Worm (Caenorhabditis elegans) whole organism, young adult: ENCODE measurements around the gene spp-14.

Experiments used
- B0019.2 ChIP-seq: fragments of 200-800 bp; sonication (Bioruptor generic); conservative IDR thresholded peaks from 2 replicates; pipeline ENCODE4 v1.3.6; 2022; ENCODE audit warnings: missing genetic modification reagents, missing genetic modification characterization, missing compliant biosample characterization
- B0261.1 ChIP-seq: sonication (generic microtip); optimal IDR thresholded peaks from 2 replicates; lab custom pipeline; 2016; ENCODE audit warnings: mild to moderate bottlenecking, missing genetic modification characterization, moderate library complexity, missing compliant biosample characterization
- F22D6.2 ChIP-seq: sonication (generic microtip); optimal IDR thresholded peaks from 2 replicates; lab custom pipeline; 2016; ENCODE audit warnings: mild to moderate bottlenecking, missing genetic modification characterization, missing compliant biosample characterization
- F23B12.7 ChIP-seq: sonication (generic microtip); optimal IDR thresholded peaks from 2 replicates; lab custom pipeline; 2017; ENCODE audit warnings: missing genetic modification characterization, mild to moderate bottlenecking, missing compliant biosample characterization, antibody characterized with exemption, moderate library complexity; ENCODE audit not compliant: insufficient read depth
- F37B4.10 ChIP-seq: fragments of 200-800 bp; sonication (Bioruptor generic); IDR thresholded peaks from 2 replicates; pipeline ENCODE4 v1.3.6; 2022; ENCODE audit warnings: missing genetic modification characterization, missing compliant biosample characterization
- F49E8.2 ChIP-seq: sonication (generic microtip); optimal IDR thresholded peaks from 3 replicates; lab custom pipeline; 2017; ENCODE audit warnings: missing genetic modification characterization, mild to moderate bottlenecking, missing compliant biosample characterization, antibody characterized with exemption, moderate library complexity; ENCODE audit not compliant: insufficient read depth
- F57C9.4 ChIP-seq: sonication (generic microtip); optimal IDR thresholded peaks from 2 replicates; lab custom pipeline; 2017; ENCODE audit warnings: mild to moderate bottlenecking, missing genetic modification characterization, missing compliant biosample characterization
- T07F8.4 ChIP-seq: sonication (generic microtip); optimal IDR thresholded peaks from 2 replicates; lab custom pipeline; 2016; ENCODE audit warnings: mild to moderate bottlenecking, missing genetic modification characterization, moderate library complexity, missing compliant biosample characterization
- Y95B8A.8 ChIP-seq: fragments of 200-800 bp; sonication (Bioruptor generic); IDR thresholded peaks from 2 replicates; pipeline ENCODE4 v1.3.6; 2022; ENCODE audit warnings: missing genetic modification reagents, missing genetic modification characterization, missing compliant biosample characterization
- ZK185.1 ChIP-seq: sonication (generic microtip); optimal IDR thresholded peaks from 2 replicates; lab custom pipeline; 2016; ENCODE audit warnings: mild to moderate bottlenecking, missing genetic modification characterization, missing compliant biosample characterization; ENCODE audit not compliant: poor library complexity, severe bottlenecking
- aptf-2 ChIP-seq: fragments of 200-800 bp; sonication (Bioruptor generic); conservative IDR thresholded peaks from 2 replicates; pipeline ENCODE4 v1.3.6; 2022; ENCODE audit warnings: missing genetic modification reagents, missing genetic modification characterization, missing compliant biosample characterization
- atf-7 ChIP-seq: sonication (generic microtip); optimal IDR thresholded peaks from 2 replicates; lab custom pipeline; 2017; ENCODE audit warnings: mild to moderate bottlenecking, missing genetic modification characterization, missing compliant biosample characterization
- athp-1 ChIP-seq: sonication (generic microtip); optimal IDR thresholded peaks from 2 replicates; lab custom pipeline; 2017; ENCODE audit warnings: mild to moderate bottlenecking, missing genetic modification characterization, missing compliant biosample characterization
- attf-6 ChIP-seq: fragments of 200-800 bp; sonication (Bioruptor generic); IDR thresholded peaks from 2 replicates; pipeline ENCODE4 v1.3.6; 2022; ENCODE audit warnings: missing genetic modification reagents, missing genetic modification characterization, missing compliant biosample characterization
- ccch-3 ChIP-seq: fragments of 200-800 bp; sonication (Bioruptor generic); optimal IDR thresholded peaks from 2 replicates; lab custom pipeline; 2018; ENCODE audit warnings: mild to moderate bottlenecking, missing genetic modification characterization, missing compliant biosample characterization
- ceh-79 ChIP-seq: sonication (generic microtip); optimal IDR thresholded peaks from 2 replicates; lab custom pipeline; 2017; ENCODE audit warnings: mild to moderate bottlenecking, missing genetic modification characterization, missing compliant biosample characterization
- dox-1 ChIP-seq: fragments of 200-800 bp; sonication (Bioruptor generic); IDR thresholded peaks from 2 replicates; pipeline ENCODE4 v1.3.6; 2022; ENCODE audit warnings: missing genetic modification reagents, missing genetic modification characterization, missing compliant biosample characterization
- egl-44 ChIP-seq: fragments of 200-800 bp; sonication (Bioruptor generic); IDR thresholded peaks from 2 replicates; pipeline ENCODE4 v1.3.6; 2022; ENCODE audit warnings: missing genetic modification reagents, missing genetic modification characterization, missing compliant biosample characterization
- ets-4 ChIP-seq: fragments of 200-800 bp; sonication (Bioruptor generic); optimal IDR thresholded peaks from 2 replicates; lab custom pipeline; 2018; ENCODE audit warnings: mild to moderate bottlenecking, missing genetic modification characterization, missing compliant biosample characterization
- gei-17 ChIP-seq: fragments of 200-800 bp; sonication (Bioruptor generic); optimal IDR thresholded peaks from 2 replicates; lab custom pipeline; 2018; ENCODE audit warnings: mild to moderate bottlenecking, missing genetic modification characterization, missing compliant biosample characterization
- him-1 ChIP-seq: sonication (generic microtip); optimal IDR thresholded peaks from 2 replicates; lab custom pipeline; 2016; ENCODE audit warnings: missing genotype, missing genetic modification reagents, missing genetic modification characterization, missing compliant biosample characterization
- hlh-12 ChIP-seq: sonication (generic microtip); optimal IDR thresholded peaks from 2 replicates; lab custom pipeline; 2016; ENCODE audit warnings: missing genetic modification characterization, missing compliant biosample characterization
- hlh-26 ChIP-seq: fragments of 200-800 bp; sonication (Bioruptor generic); conservative IDR thresholded peaks from 2 replicates; pipeline ENCODE4 v1.3.6; 2022; ENCODE audit warnings: missing genetic modification reagents, missing genetic modification characterization, missing compliant biosample characterization
- hsf-1 ChIP-seq: fragments of 200-800 bp; sonication (Bioruptor generic); IDR thresholded peaks from 2 replicates; pipeline ENCODE4 v1.3.6; 2022; ENCODE audit warnings: missing genetic modification reagents, missing genetic modification characterization, missing compliant biosample characterization
- let-526 ChIP-seq: fragments of 200-800 bp; sonication (Bioruptor generic); IDR thresholded peaks from 2 replicates; pipeline ENCODE4 v1.3.6; 2022; ENCODE audit warnings: missing genetic modification reagents, missing genetic modification characterization, missing compliant biosample characterization
- lin-26 ChIP-seq: fragments of 200-800 bp; sonication (Bioruptor generic); IDR thresholded peaks from 2 replicates; pipeline ENCODE4 v1.3.6; 2022; ENCODE audit warnings: missing genetic modification reagents, missing genetic modification characterization, missing compliant biosample characterization
- lin-35 ChIP-seq, 3 experiments: fragments of 150-350 bp in 2 of 3; sonication (generic microtip) in 1 of 3; optimal IDR thresholded peaks; 2 replicates each; lab custom pipeline; 2014 to 2018; ENCODE audit warnings: missing biosample characterization in 3 of 3, missing genetic modification characterization in 3 of 3, missing genetic modification reagents in 3 of 3
- lsy-27 ChIP-seq: sonication (generic microtip); optimal IDR thresholded peaks from 2 replicates; lab custom pipeline; 2017; ENCODE audit warnings: missing genetic modification characterization, mild to moderate bottlenecking, missing compliant biosample characterization, antibody characterized with exemption, missing genotype, borderline replicate concordance; ENCODE audit not compliant: insufficient read depth
- madf-10 ChIP-seq: sonication (generic microtip); optimal IDR thresholded peaks from 2 replicates; lab custom pipeline; 2016; ENCODE audit warnings: mild to moderate bottlenecking, missing genetic modification characterization, missing compliant biosample characterization
- madf-3 ChIP-seq: fragments of 200-800 bp; sonication (Bioruptor generic); IDR thresholded peaks from 2 replicates; pipeline ENCODE4 v1.3.6; 2022; ENCODE audit warnings: missing genetic modification reagents, missing genetic modification characterization, missing compliant biosample characterization
- mel-28 ChIP-seq: sonication (generic microtip); optimal IDR thresholded peaks from 2 replicates; lab custom pipeline; 2016; ENCODE audit warnings: borderline replicate concordance, mild to moderate bottlenecking, missing genetic modification characterization, missing compliant biosample characterization
- mxl-1 ChIP-seq: sonication (generic microtip); optimal IDR thresholded peaks from 2 replicates; lab custom pipeline; 2016; ENCODE audit warnings: missing genetic modification characterization, missing compliant biosample characterization
- nfya-1 ChIP-seq: sonication (generic microtip); optimal IDR thresholded peaks from 2 replicates; lab custom pipeline; 2017; ENCODE audit warnings: antibody characterized with exemption, missing compliant biosample characterization, missing genetic modification characterization, borderline replicate concordance; ENCODE audit not compliant: insufficient read depth
- nfyb-1 ChIP-seq: fragments of 200-800 bp; sonication (Bioruptor generic); IDR thresholded peaks from 2 replicates; pipeline ENCODE4 v1.3.6; 2022; ENCODE audit warnings: missing genetic modification reagents, missing genetic modification characterization, missing compliant biosample characterization
- nhr-120 ChIP-seq: fragments of 200-800 bp; sonication (Bioruptor generic); IDR thresholded peaks from 2 replicates; pipeline ENCODE4 v1.3.6; 2022; ENCODE audit warnings: missing genetic modification characterization, missing compliant biosample characterization
- nhr-90 ChIP-seq: sonication (generic microtip); optimal IDR thresholded peaks from 2 replicates; lab custom pipeline; 2016; ENCODE audit warnings: missing genotype, mild to moderate bottlenecking, missing genetic modification characterization, missing compliant biosample characterization
- pbrm-1 ChIP-seq: fragments of 200-800 bp; sonication (Bioruptor generic); IDR thresholded peaks from 2 replicates; pipeline ENCODE4 v1.3.6; 2022; ENCODE audit warnings: missing genetic modification reagents, missing genetic modification characterization, missing compliant biosample characterization
- pha-4 ChIP-seq: fragments of 150-350 bp; sonication (generic microtip); optimal IDR thresholded peaks from 2 replicates; lab custom pipeline; 2014; ENCODE audit warnings: missing biosample characterization, missing genetic modification reagents, missing genetic modification characterization
- rec-8 ChIP-seq, 2 experiments: sonication (generic microtip); optimal IDR thresholded peaks; 2 replicates each; lab custom pipeline; 2016; ENCODE audit warnings: mild to moderate bottlenecking in 2 of 2, missing genetic modification characterization in 2 of 2, missing genetic modification reagents in 2 of 2, missing genotype in 2 of 2, missing biosample characterization in 1 of 2, missing compliant biosample characterization in 1 of 2, moderate library complexity in 1 of 2
- rpc-1 ChIP-seq, 2 experiments: fragments of 150-350 bp in 1 of 2; sonication (generic microtip) in 1 of 2; optimal IDR thresholded peaks; 2 replicates each; lab custom pipeline; 2014 to 2018; ENCODE audit warnings: missing biosample characterization in 1 of 2, missing genetic modification characterization in 1 of 2, missing genetic modification reagents in 1 of 2, missing genotype in 1 of 2
- snpc-3.4 ChIP-seq: sonication (generic microtip); optimal IDR thresholded peaks from 2 replicates; lab custom pipeline; 2017; ENCODE audit warnings: missing genetic modification characterization, mild to moderate bottlenecking, missing compliant biosample characterization, antibody characterized with exemption, moderate library complexity, missing genotype, missing genetic modification reagents
- tbp1 ChIP-seq: fragments of 200-800 bp; sonication (Bioruptor generic); optimal IDR thresholded peaks from 2 replicates; lab custom pipeline; 2018; ENCODE audit warnings: mild to moderate bottlenecking, missing genetic modification characterization, missing compliant biosample characterization
- unc-62 ChIP-seq: fragments of 150-350 bp; optimal IDR thresholded peaks from 2 replicates; lab custom pipeline; 2014; ENCODE audit warnings: missing biosample characterization, missing genetic modification reagents, missing genetic modification characterization
- ztf-18 ChIP-seq: sonication (generic microtip); optimal IDR thresholded peaks from 2 replicates; lab custom pipeline; 2016; ENCODE audit warnings: missing genotype, mild to moderate bottlenecking, missing genetic modification characterization, missing compliant biosample characterization
- ztf-26 ChIP-seq: sonication (generic microtip); optimal IDR thresholded peaks from 2 replicates; lab custom pipeline; 2017; ENCODE audit warnings: missing genetic modification characterization, missing compliant biosample characterization
- ztf-28 ChIP-seq: fragments of 200-800 bp; sonication (Bioruptor generic); IDR thresholded peaks from 2 replicates; pipeline ENCODE4 v1.3.6; 2022; ENCODE audit warnings: missing genetic modification reagents, missing genetic modification characterization, missing compliant biosample characterization

spp-14 gene

DNA sequence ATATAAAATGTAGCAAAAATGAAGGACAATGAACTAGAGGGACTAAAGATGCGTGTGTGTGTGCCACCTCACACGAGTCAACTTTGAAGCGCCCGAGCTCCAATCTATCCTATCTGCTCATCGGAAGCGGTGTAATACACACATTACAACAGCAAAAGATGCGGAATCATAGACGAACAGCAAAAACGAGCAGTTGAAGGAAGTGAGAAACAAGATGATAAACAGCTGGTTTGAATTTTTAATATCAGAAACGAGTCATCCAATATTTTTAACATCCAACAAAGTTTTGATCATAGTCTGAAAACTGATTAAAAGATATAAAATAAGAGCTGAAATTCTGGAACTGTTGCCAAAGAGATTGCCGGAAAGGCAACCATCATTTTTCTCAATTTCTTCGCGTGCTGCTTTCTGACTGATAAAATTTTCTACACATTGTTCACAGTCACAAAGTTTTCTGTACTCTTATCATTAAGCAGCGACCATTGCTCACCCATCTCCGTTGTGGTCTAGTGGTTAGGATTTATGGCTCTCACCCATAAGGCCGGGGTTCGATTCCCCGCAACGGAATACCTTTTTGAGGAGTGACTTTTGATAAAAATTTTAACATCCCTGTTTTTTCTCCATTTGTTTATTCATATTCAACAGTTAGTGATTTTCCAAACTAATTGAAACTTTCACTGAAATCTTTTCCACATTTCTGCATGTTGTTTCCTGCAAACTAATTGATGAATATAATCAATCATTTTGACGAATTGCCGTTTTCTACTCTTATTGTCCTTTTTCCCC is 45.0 kb upstream of the spp-14 start, which contains the start of gene stn-2 (continued):
- TF ChIP-seq hlh-12, result peak; percentile 65
- TF ChIP-seq him-1 (tag; lab: Kevin White, UChicago), result peak; percentile 91
- peak; percentile 69 for TF ChIP-seq pbrm-1 (GFP tag; lab: Robert Waterston, UW)
- TF ChIP-seq pha-4 (tag; lab: Kevin White, UChicago), result no peak
- no peak for TF ChIP-seq athp-1 (tag; lab: Kevin White, UChicago)
- TF ChIP-seq nfyb-1 (GFP tag; lab: Robert Waterston, UW), result peak; percentile 60; the same call in 1 of the 2 replicates
- peak; percentile 42 for TF ChIP-seq mxl-1 (tag; lab: Kevin White, UChicago)
- TF ChIP-seq lin-26, result peak; percentile 79
- TF ChIP-seq dox-1, result peak; percentile 61
- peak; percentile 65 for TF ChIP-seq madf-10 (tag; lab: Kevin White, UChicago)
- no peak for TF ChIP-seq let-526 (GFP tag; lab: Robert Waterston, UW)
- peak; percentile 56 for TF ChIP-seq snpc-3.4 (tag; lab: Kevin White, UChicago)
- no peak for TF ChIP-seq F22D6.2
- TF ChIP-seq rpc-1 (optimal IDR thresholded peaks at IDR 0.05; lab: Kevin White, UChicago), result peak; percentile 85
- TF ChIP-seq rpc-1 (tag; optimal IDR thresholded peaks at IDR 0.05; lab: Kevin White, UChicago), result peak; percentile 91
- TF ChIP-seq tbp1, result peak; percentile 87
- TF ChIP-seq B0261.1 (tag; lab: Kevin White, UChicago), result peak; percentile 73
- no peak for TF ChIP-seq F37B4.10 (GFP tag; lab: Robert Waterston, UW)
- TF ChIP-seq ets-4 (GFP tag; lab: Kevin White, UChicago), result no peak
- no peak for TF ChIP-seq ccch-3 (GFP tag; lab: Kevin White, UChicago)
- peak; percentile 54 for TF ChIP-seq F23B12.7 (tag; lab: Kevin White, UChicago)
- TF ChIP-seq atf-7 (tag; lab: Kevin White, UChicago), result no peak
- TF ChIP-seq nhr-120 (GFP tag; lab: Robert Waterston, UW), result no peak
- peak; percentile 60 for TF ChIP-seq ZK185.1 (tag; lab: Kevin White, UChicago)
- TF ChIP-seq lin-35 (GFP tag; optimal IDR thresholded peaks at IDR 0.05; lab: Kevin White, UChicago), result no peak
- 0 out of 2 replicates have a peak, but pooled peaks have one; percentile 42 for TF ChIP-seq madf-3
- no peak for TF ChIP-seq nfya-1 (tag; lab: Kevin White, UChicago)
- no peak for TF ChIP-seq attf-6 (GFP tag; lab: Robert Waterston, UW)
- TF ChIP-seq ztf-28, result no peak
- no peak for TF ChIP-seq hlh-26 (GFP tag; lab: Robert Waterston, UW)
- TF ChIP-seq F49E8.2 (tag; lab: Kevin White, UChicago), result peak; percentile 6
- TF ChIP-seq B0019.2 (GFP tag; lab: Robert Waterston, UW), result no peak
- no peak for TF ChIP-seq lsy-27 (tag; lab: Kevin White, UChicago)
- TF ChIP-seq Y95B8A.8 (GFP tag; lab: Robert Waterston, UW), result 0 out of 2 replicates have a peak, but pooled peaks have one; percentile 55
- TF ChIP-seq hsf-1, result no peak
- TF ChIP-seq gei-17 (GFP tag; lab: Kevin White, UChicago), result no peak
- TF ChIP-seq aptf-2 (GFP tag; lab: Robert Waterston, UW), result no peak
- TF ChIP-seq F57C9.4, result no peak
- TF ChIP-seq nhr-90 (tag; lab: Kevin White, UChicago), result peak; percentile 56
- peak; percentile 10 to 43 for TF ChIP-seq rec-8 (tag; optimal IDR thresholded peaks at IDR 0.05; lab: Kevin White, UChicago)
- peak; percentile 57 for TF ChIP-seq ztf-18 (tag; lab: Kevin White, UChicago)
- no peak for TF ChIP-seq T07F8.4
- TF ChIP-seq ztf-26 (tag; lab: Kevin White, UChicago), result peak; percentile 8
- no peak for TF ChIP-seq mel-28
- no peak for TF ChIP-seq ceh-79 (tag; lab: Kevin White, UChicago)
- 0 out of 2 replicates have a peak, but pooled peaks have one; percentile 12 for TF ChIP-seq egl-44 (GFP tag; lab: Robert Waterston, UW)
- TF ChIP-seq unc-62 (GFP tag; lab: Kevin White, UChicago), result no peak
